Worm (Caenorhabditis elegans): Measurements from ENCODE around the gene col-72.
"Not testable (repeated sequence)": the region's sequence is repeated elsewhere in the genome, so short reads cannot be mapped to it uniquely, and the experiment has no call there.

Gene col-72

ce11 chrII:3524097-3524496 lies at the start of gene col-72:
Gene col-72, minus strand, starts transcription at chrII:3524197.
- TF ChIP-seq dmd-8 (GFP tag; IDR thresholded peaks at IDR 0.05) (no peak), mxl-2 (GFP tag; conservative IDR thresholded peaks at IDR 0.05) (no peak), nhr-77 (tag; optimal IDR thresholded peaks at IDR 0.05) (no peak), ceh-82 (tag; optimal IDR thresholded peaks at IDR 0.05) (no peak), Y105C5A.15 (GFP tag; IDR thresholded peaks at IDR 0.05) (no peak), ceh-20 (GFP tag; IDR thresholded peaks at IDR 0.05) (no peak), T26A8.4 (GFP tag; IDR thresholded peaks at IDR 0.05) (no peak), sdz-12 (GFP tag; optimal IDR thresholded peaks at IDR 0.05) (no peak), tra-1 (GFP tag; IDR thresholded peaks at IDR 0.05) (no peak)

ce11 chrII:3573255-3573654 lies 49.3 kb upstream of the col-72 start, which contains the start of gene clec-130:
Gene clec-130, plus strand, starts transcription at chrII:3573555.
- TF ChIP-seq nhr-102 (tag; optimal IDR thresholded peaks at IDR 0.05), result no peak
- TF ChIP-seq sdz-12 (GFP tag; optimal IDR thresholded peaks at IDR 0.05), result no peak
- TF ChIP-seq dmd-9 (GFP tag; IDR thresholded peaks at IDR 0.05), result no peak
- no peak for TF ChIP-seq ceh-32 (tag; optimal IDR thresholded peaks at IDR 0.05; ENCODE audit: poor library complexity)
- TF ChIP-seq egl-27 (tag; optimal IDR thresholded peaks at IDR 0.05), result no peak
- TF ChIP-seq arid-1 (GFP tag; conservative IDR thresholded peaks at IDR 0.05), result no peak
- no peak for TF ChIP-seq F49E8.2 (tag; optimal IDR thresholded peaks at IDR 0.05; ENCODE audit: borderline replicate concordance)
- TF ChIP-seq ZK337.2 (GFP tag; IDR thresholded peaks at IDR 0.05), result no peak
- no peak for TF ChIP-seq set-16 (GFP tag; IDR thresholded peaks at IDR 0.05)
- no peak for TF ChIP-seq F44E2.7 (GFP tag; IDR thresholded peaks at IDR 0.05)
- TF ChIP-seq daf-8 (GFP tag; IDR thresholded peaks at IDR 0.05), result no peak
- no peak for TF ChIP-seq ceh-28 (tag; optimal IDR thresholded peaks at IDR 0.05)
- TF ChIP-seq ceh-20 (GFP tag; IDR thresholded peaks at IDR 0.05), result no peak
- TF ChIP-seq dmd-8 (GFP tag; IDR thresholded peaks at IDR 0.05), result no peak
- TF ChIP-seq F10B5.3 (tag; optimal IDR thresholded peaks at IDR 0.05), result no peak
- TF ChIP-seq tra-1 (GFP tag; IDR thresholded peaks at IDR 0.05), result no peak
- TF ChIP-seq ceh-82 (tag; optimal IDR thresholded peaks at IDR 0.05), result no peak
- no peak for TF ChIP-seq php-3 (GFP tag; IDR thresholded peaks at IDR 0.05)
- no peak for TF ChIP-seq dpl-1 (GFP tag; optimal IDR thresholded peaks at IDR 0.05)
- TF ChIP-seq T20F7.1 (GFP tag; optimal IDR thresholded peaks at IDR 0.05), result no peak

- TF ChIP-seq zfp-3 (GFP tag; conservative IDR thresholded peaks at IDR 0.05) (no peak), aha-1 (tag) (peak; percentile 51)
These were observed 47.0 kb upstream of the col-72 start, which contains the start of the genes clec-128 and clec-129 for ce11 chrII:3570927-3571538. Gene clec-128, minus strand, starts transcription at chrII:3571027. Gene clec-129, plus strand, starts transcription at chrII:3571488.

- TF ChIP-seq daf-16 (GFP tag; optimal IDR thresholded peaks at IDR 0.05), result no peak
- TF ChIP-seq daf-16 (tag; optimal IDR thresholded peaks at IDR 0.05), result peak; percentile 22
- TF ChIP-seq ceh-32 (tag; optimal IDR thresholded peaks at IDR 0.05; ENCODE audit: poor library complexity), result no peak
- no peak for TF ChIP-seq Y48G9A.11 (GFP tag; IDR thresholded peaks at IDR 0.05)
These were observed 45.1 kb upstream of the col-72 start, which contains the start of gene clec-127 for ce11 chrII:3569118-3569517. Gene clec-127, minus strand, starts transcription at chrII:3569218.

ce11 chrII:3567576-3567975 lies 43.6 kb upstream of the col-72 start:
- TF ChIP-seq lin-1 (GFP tag; IDR thresholded peaks at IDR 0.05), result 0 out of 2 replicates have a peak, but pooled peaks have one; percentile 43
- peak; percentile 19 for TF ChIP-seq spr-3 (GFP tag; optimal IDR thresholded peaks at IDR 0.05)
- TF ChIP-seq madf-5 (GFP tag; IDR thresholded peaks at IDR 0.05), result peak; percentile 20 to 83; a peak in 2 of 4 replicates
- TF ChIP-seq T26A8.4 (GFP tag; IDR thresholded peaks at IDR 0.05), result peak; percentile 67
- 0 out of 2 replicates have a peak, but pooled peaks have one; percentile 49 for TF ChIP-seq zip-11 (GFP tag; IDR thresholded peaks at IDR 0.05)
- TF ChIP-seq daf-19 (GFP tag; conservative IDR thresholded peaks at IDR 0.05), result peak; percentile 83
- TF ChIP-seq mes-2 (tag; optimal IDR thresholded peaks at IDR 0.05; ENCODE audit: poor library complexity, severe bottlenecking), result peak; percentile 58
- TF ChIP-seq Y48G9A.11 (GFP tag; IDR thresholded peaks at IDR 0.05), result peak; percentile 67; the same call in 1 of the 2 replicates
- TF ChIP-seq unc-62 (GFP tag; optimal IDR thresholded peaks at IDR 0.05 in 1 of 2), result peak in 1 of 2 experiments; percentile 66
- TF ChIP-seq unc-62 (tag; optimal IDR thresholded peaks at IDR 0.05), result not testable (repeated sequence)
- TF ChIP-seq snpc-1.2 (GFP tag; IDR thresholded peaks at IDR 0.05), result peak; percentile 86
- peak; percentile 94 for TF ChIP-seq egl-43 (GFP tag; IDR thresholded peaks at IDR 0.05)
- TF ChIP-seq hmg-1.1 (GFP tag; IDR thresholded peaks at IDR 0.05), result peak; percentile 59
- TF ChIP-seq mxl-3 (GFP tag; optimal IDR thresholded peaks at IDR 0.05), result peak; percentile 16
- TF ChIP-seq duxl-1 (tag; optimal IDR thresholded peaks at IDR 0.05; ENCODE audit: poor library complexity), result peak; percentile 86
- peak; percentile 29 to 86 for TF ChIP-seq daf-16 (GFP tag; optimal IDR thresholded peaks at IDR 0.05)
- TF ChIP-seq daf-16 (tag; optimal IDR thresholded peaks at IDR 0.05), result peak; percentile 77
- peak; percentile 59 for TF ChIP-seq dmd-6 (GFP tag; IDR thresholded peaks at IDR 0.05)

All from whole organism, L4 larva.